Fruit fly (Drosophila melanogaster) whole organism, wandering third instar larva: ENCODE results near the gene CG9459.

Source experiments
- Abd-B ChIP-seq: fragments of >200 bp; optimal IDR thresholded peaks from 2 replicates; lab custom pipeline; 2017; ENCODE audit warnings: missing biosample characterization, missing genetic modification characterization
- CG9705 ChIP-seq: fragments of 200-800 bp; sonication (Bioruptor generic); optimal IDR thresholded peaks from 2 replicates; lab custom pipeline; 2018; ENCODE audit warnings: missing biosample characterization, mild to moderate bottlenecking, missing genetic modification characterization
- Dfd ChIP-seq: fragments of >200 bp; optimal IDR thresholded peaks from 2 replicates; lab custom pipeline; 2017; ENCODE audit warnings: missing biosample characterization, missing genetic modification characterization
- Dif ChIP-seq: fragments of 200-275, 200-300 bp; sonication (Bioruptor generic); optimal IDR thresholded peaks from 2 replicates; lab custom pipeline; 2018; ENCODE audit warnings: missing biosample characterization, missing genetic modification characterization; ENCODE audit not compliant: partially characterized antibody
- GATAd ChIP-seq: sonication (Bioruptor generic); optimal IDR thresholded peaks from 2 replicates; lab custom pipeline; 2016; ENCODE audit warnings: missing biosample characterization, missing genetic modification characterization
- HLH106 ChIP-seq: fragments of 200-800 bp; optimal IDR thresholded peaks from 3 replicates; lab custom pipeline; 2019; ENCODE audit warnings: missing biosample characterization, mild to moderate bottlenecking, missing genetic modification characterization, moderate library complexity
- Hnf4 ChIP-seq: fragments of 200-800 bp; sonication (Bioruptor generic); optimal IDR thresholded peaks from 2 replicates; lab custom pipeline; 2016; ENCODE audit warnings: missing biosample characterization, mild to moderate bottlenecking, missing genetic modification characterization
- Hr78 ChIP-seq: fragments of >200 bp; optimal IDR thresholded peaks from 2 replicates; lab custom pipeline; 2017; ENCODE audit warnings: missing biosample characterization, missing genetic modification characterization
- Hr83 ChIP-seq: fragments of 200-300 bp; sonication (Bioruptor generic); optimal IDR thresholded peaks from 2 replicates; lab custom pipeline; 2016; ENCODE audit warnings: missing biosample characterization, mild to moderate bottlenecking, missing genetic modification characterization, moderate library complexity; ENCODE audit not compliant: poor library complexity, severe bottlenecking
- Jra ChIP-seq: sonication (Bioruptor generic); optimal IDR thresholded peaks from 2 replicates; lab custom pipeline; 2016; ENCODE audit warnings: missing biosample characterization, missing genetic modification characterization
- Mio ChIP-seq: sonication (Bioruptor generic); optimal IDR thresholded peaks from 2 replicates; lab custom pipeline; 2016; ENCODE audit warnings: missing biosample characterization, missing genetic modification characterization
- Myc ChIP-seq: fragments of >200 bp; optimal IDR thresholded peaks from 2 replicates; lab custom pipeline; 2017
- N ChIP-seq: fragments of >200 bp; optimal IDR thresholded peaks from 2 replicates; lab custom pipeline; 2018; ENCODE audit warnings: missing biosample characterization, missing external identifiers, missing genetic modification characterization
- OdsH ChIP-seq: fragments of 200-800 bp; sonication (Bioruptor generic); optimal IDR thresholded peaks from 2 replicates; lab custom pipeline; 2016; ENCODE audit warnings: missing biosample characterization, mild to moderate bottlenecking, missing genetic modification characterization
- Rel ChIP-seq, 2 experiments: fragments of 200-800 bp; sonication (Bioruptor generic) in 1 of 2; optimal IDR thresholded peaks; 2 replicates in 1 of 2; 3 replicates in 1 of 2; lab custom pipeline; 2016 to 2019; ENCODE audit warnings: mild to moderate bottlenecking in 2 of 2, missing biosample characterization in 2 of 2, missing genetic modification characterization in 2 of 2, moderate library complexity in 1 of 2
- Sp1 ChIP-seq: fragments of 200-800 bp; sonication (Bioruptor generic); optimal IDR thresholded peaks from 3 replicates; lab custom pipeline; 2019; ENCODE audit warnings: missing biosample characterization, mild to moderate bottlenecking, missing genetic modification characterization, moderate library complexity
- Vsx2 ChIP-seq: fragments of 200-300, 225-300 bp; sonication (Bioruptor generic); optimal IDR thresholded peaks from 2 replicates; lab custom pipeline; 2018; ENCODE audit warnings: missing biosample characterization, missing genetic modification characterization; ENCODE audit not compliant: partially characterized antibody
- br ChIP-seq: fragments of 200-800 bp; sonication (Bioruptor generic); optimal IDR thresholded peaks from 2 replicates; lab custom pipeline; 2016; ENCODE audit warnings: missing biosample characterization, missing genetic modification characterization
- brk ChIP-seq: fragments of 200-800 bp; sonication (Bioruptor generic); optimal IDR thresholded peaks from 2 replicates; lab custom pipeline; 2016; ENCODE audit warnings: missing biosample characterization, mild to moderate bottlenecking, missing genetic modification characterization
- dl ChIP-seq, 2 experiments: fragments of 175-275, 200-275 bp in 1 of 2; fragments of 200-275 bp in 1 of 2; sonication (Bioruptor generic); optimal IDR thresholded peaks; lab custom pipeline; 2018; ENCODE audit warnings: mild to moderate bottlenecking in 2 of 2, missing biosample characterization in 2 of 2, missing genetic modification characterization in 2 of 2, moderate library complexity in 2 of 2; ENCODE audit not compliant: partially characterized antibody in 2 of 2, insufficient read depth in 1 of 2
- dmrt93B ChIP-seq: fragments of 200-800 bp; sonication (Bioruptor generic); optimal IDR thresholded peaks from 2 replicates; lab custom pipeline; 2018; ENCODE audit warnings: missing biosample characterization, mild to moderate bottlenecking, missing genetic modification characterization
- dsf ChIP-seq: sonication (Bioruptor generic); optimal IDR thresholded peaks from 2 replicates; lab custom pipeline; 2016; ENCODE audit warnings: missing biosample characterization, missing genetic modification characterization, borderline replicate concordance
- ey ChIP-seq: fragments of 200-800 bp; sonication (Bioruptor generic); optimal IDR thresholded peaks from 2 replicates; lab custom pipeline; 2016; ENCODE audit warnings: missing biosample characterization, missing genetic modification characterization
- foxo ChIP-seq, 2 experiments: fragments of 200-800 bp; sonication (Bioruptor generic); optimal IDR thresholded peaks; 2 replicates in 1 of 2; 3 replicates in 1 of 2; lab custom pipeline; 2016 to 2017; ENCODE audit warnings: missing biosample characterization in 2 of 2, missing genetic modification characterization in 2 of 2
- fru ChIP-seq: fragments of 200-800 bp; sonication (Bioruptor generic); optimal IDR thresholded peaks from 3 replicates; lab custom pipeline; 2016; ENCODE audit warnings: missing biosample characterization, mild to moderate bottlenecking, missing genetic modification characterization
- h ChIP-seq: fragments of 200-800 bp; sonication (Bioruptor generic); optimal IDR thresholded peaks from 3 replicates; lab custom pipeline; 2016; ENCODE audit warnings: missing biosample characterization, mild to moderate bottlenecking, missing genetic modification characterization
- jim ChIP-seq: fragments of 175-275, 200-325 bp; sonication (Bioruptor generic); optimal IDR thresholded peaks from 2 replicates; lab custom pipeline; 2016; ENCODE audit warnings: missing biosample characterization, mild to moderate bottlenecking, missing genetic modification characterization
- lola ChIP-seq: fragments of >200 bp; optimal IDR thresholded peaks from 2 replicates; lab custom pipeline; 2017; ENCODE audit warnings: missing biosample characterization, missing genetic modification characterization
- pan ChIP-seq: fragments of >200 bp; optimal IDR thresholded peaks from 2 replicates; lab custom pipeline; 2017
- psq ChIP-seq: fragments of 200-800 bp; sonication (Bioruptor generic); optimal IDR thresholded peaks from 3 replicates; lab custom pipeline; 2017; ENCODE audit warnings: missing biosample characterization, mild to moderate bottlenecking, missing genetic modification characterization, moderate library complexity
- rgr ChIP-seq: fragments of 200-800 bp; sonication (Bioruptor generic); optimal IDR thresholded peaks from 3 replicates; lab custom pipeline; 2016; ENCODE audit warnings: missing biosample characterization, mild to moderate bottlenecking, missing genetic modification characterization
- sage ChIP-seq: fragments of 200-800 bp; sonication (Bioruptor generic); optimal IDR thresholded peaks from 2 replicates; lab custom pipeline; 2016; ENCODE audit warnings: missing biosample characterization, mild to moderate bottlenecking, missing genetic modification characterization
- sv ChIP-seq: fragments of 200-800 bp; sonication (Bioruptor generic); optimal IDR thresholded peaks from 3 replicates; lab custom pipeline; 2016; ENCODE audit warnings: missing biosample characterization, missing genetic modification characterization
- tai ChIP-seq: sonication (Bioruptor generic); optimal IDR thresholded peaks from 2 replicates; lab custom pipeline; 2016; ENCODE audit warnings: missing biosample characterization, missing genetic modification characterization
- usp ChIP-seq: fragments of >200 bp; optimal IDR thresholded peaks from 2 replicates; lab custom pipeline; 2017; ENCODE audit warnings: missing biosample characterization, missing genetic modification characterization
- woc ChIP-seq: sonication (Bioruptor generic); optimal IDR thresholded peaks from 2 replicates; lab custom pipeline; 2016; ENCODE audit warnings: missing biosample characterization, mild to moderate bottlenecking, missing genetic modification characterization

CG9459 gene

dm6 chr3R:9784341-9785062, 33.7 kb downstream of the CG9459 start, which contains the start of the genes MtnA and CG8500:
MtnA (minus strand) TSS chr3R:9784370.
CG8500 (plus strand) TSS chr3R:9784653.
- TF ChIP-seq sv (no peak), fru (no peak), pan (lab: Kevin White, UChicago) (no peak), CG9705 (no peak), psq (no peak), Abd-B (GFP tag; lab: Kevin White, UChicago) (no peak), GATAd (GFP tag; lab: Kevin White, UChicago) (no peak), usp (no peak), dl (GFP tag; optimal IDR thresholded peaks at IDR 0.05; lab: Kevin White, UChicago; ENCODE audit: insufficient read depth in 1 of 2, partially characterized antibody in 2 of 2) (peak; percentile 97 to 99), jim (GFP tag; lab: Kevin White, UChicago) (no peak), HLH106 (tag; lab: Kevin White, UChicago) (no peak), Rel (GFP tag; optimal IDR thresholded peaks at IDR 0.05; lab: Kevin White, UChicago) (no peak), Rel (tag; optimal IDR thresholded peaks at IDR 0.05; lab: Kevin White, UChicago) (peak; percentile 54), rgr (GFP tag; lab: Kevin White, UChicago) (peak; percentile 48), Hr83 (no peak), Myc (lab: Kevin White, UChicago) (peak; percentile 8), dsf (GFP tag; lab: Kevin White, UChicago) (no peak), Dif (GFP tag; lab: Kevin White, UChicago) (peak; percentile 100), brk (GFP tag; lab: Kevin White, UChicago) (no peak), foxo (GFP tag; optimal IDR thresholded peaks at IDR 0.05; lab: Kevin White, UChicago) (peak in 1 of 2 experiments; percentile 8), h (GFP tag; lab: Kevin White, UChicago) (peak; percentile 17), Hr78 (GFP tag; lab: Kevin White, UChicago) (no peak), sage (GFP tag; lab: Kevin White, UChicago) (no peak), Hnf4 (no peak), tai (no peak), Vsx2 (GFP tag; lab: Kevin White, UChicago) (peak; percentile 100), dmrt93B (GFP tag; lab: Kevin White, UChicago) (no peak)

- no peak for TF ChIP-seq N
- TF ChIP-seq CG9705: no peak
- peak; percentile 33 for TF ChIP-seq Hnf4
- TF ChIP-seq, all 38 proteins: peak for 1
Measured at dm6 chr3R:9783240-9783917, 34.8 kb downstream of the CG9459 start.

dm6 chr3R:9779764-9780163, 38.4 kb downstream of the CG9459 start, which contains the start of gene CG12947:
CG12947 (plus strand) TSS chr3R:9780064.
- TF ChIP-seq Vsx2 (GFP tag; lab: Kevin White, UChicago) (no peak), ey (GFP tag; lab: Kevin White, UChicago) (no peak), dsf (GFP tag; lab: Kevin White, UChicago) (no peak), foxo (GFP tag; optimal IDR thresholded peaks at IDR 0.05; lab: Kevin White, UChicago) (no peak), GATAd (GFP tag; lab: Kevin White, UChicago) (no peak), brk (GFP tag; lab: Kevin White, UChicago) (no peak), Hr83 (no peak), fru (no peak), CG9705 (no peak), dmrt93B (GFP tag; lab: Kevin White, UChicago) (no peak)

dm6 chr3R:9777941-9778360, 40.2 kb downstream of the CG9459 start, which contains the start of gene RpS29:
RpS29 (plus strand) TSS chr3R:9778042.
- TF ChIP-seq tai (no peak), Hr78 (GFP tag; lab: Kevin White, UChicago) (no peak), Jra (GFP tag; lab: Kevin White, UChicago) (peak; percentile 67), Dfd (no peak), h (GFP tag; lab: Kevin White, UChicago) (peak; percentile 86), dsf (GFP tag; lab: Kevin White, UChicago) (peak; percentile 48), Dif (GFP tag; lab: Kevin White, UChicago) (peak; percentile 28), OdsH (GFP tag; lab: Kevin White, UChicago) (peak; percentile 73), psq (peak; percentile 68), Mio (GFP tag; lab: Kevin White, UChicago) (no peak), dmrt93B (GFP tag; lab: Kevin White, UChicago) (peak; percentile 74), N (no peak), usp (no peak), HLH106 (tag; lab: Kevin White, UChicago) (peak; percentile 72), Hnf4 (peak; percentile 84), jim (GFP tag; lab: Kevin White, UChicago) (peak; percentile 92), CG9705 (peak; percentile 85), Myc (lab: Kevin White, UChicago) (peak; percentile 70), ey (GFP tag; lab: Kevin White, UChicago) (peak; percentile 77), Vsx2 (GFP tag; lab: Kevin White, UChicago) (no peak), br (GFP tag; lab: Kevin White, UChicago) (peak; percentile 83), Rel (GFP tag; optimal IDR thresholded peaks at IDR 0.05; lab: Kevin White, UChicago) (no peak), Rel (tag; optimal IDR thresholded peaks at IDR 0.05; lab: Kevin White, UChicago) (peak; percentile 69), sage (GFP tag; lab: Kevin White, UChicago) (no peak), foxo (GFP tag; optimal IDR thresholded peaks at IDR 0.05; lab: Kevin White, UChicago) (peak in 1 of 2 experiments; percentile 91), sv (peak; percentile 83), woc (no peak), lola (GFP tag; lab: Kevin White, UChicago) (no peak), brk (GFP tag; lab: Kevin White, UChicago) (no peak), Sp1 (peak; percentile 72), fru (peak; percentile 72), rgr (GFP tag; lab: Kevin White, UChicago) (peak; percentile 87)
